Worm (Caenorhabditis elegans): ENCODE measurements around the gene popl-7.

DNA sequence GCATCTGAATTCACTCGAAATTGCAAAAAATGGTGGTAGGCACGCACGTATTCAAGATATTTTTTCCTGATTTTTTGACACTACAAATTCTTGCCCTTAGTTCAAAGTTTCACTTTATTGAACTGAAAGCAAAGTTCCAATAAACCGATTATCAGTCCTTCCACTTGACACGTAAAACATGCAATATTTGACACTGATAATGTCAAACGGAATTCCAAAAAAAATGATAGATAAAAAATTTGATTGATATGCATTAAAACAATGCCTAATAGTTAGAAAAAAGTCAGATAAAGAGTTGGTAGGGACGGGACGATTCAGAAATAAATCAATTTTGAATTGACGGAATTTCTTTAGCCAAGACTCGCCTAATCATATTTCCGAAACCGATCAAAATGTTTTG, 43.4 kb upstream of the popl-7 start:
- TF ChIP-seq elt-2 (tag; optimal IDR thresholded peaks at IDR 0.05) (peak; percentile 98), unc-39 (tag; optimal IDR thresholded peaks at IDR 0.05) (no peak), nhr-76 (tag; optimal IDR thresholded peaks at IDR 0.05) (no peak), nhr-12 (tag; optimal IDR thresholded peaks at IDR 0.05) (no peak), nfya-1 (tag; optimal IDR thresholded peaks at IDR 0.05; ENCODE audit: insufficient read depth) (no peak), ceh-16 (tag; optimal IDR thresholded peaks at IDR 0.05) (no peak), ama-1 (optimal IDR thresholded peaks at IDR 0.05) (no peak), R02D3.7 (tag; optimal IDR thresholded peaks at IDR 0.05) (no peak), jun-1 (tag; optimal IDR thresholded peaks at IDR 0.05) (peak; percentile 69), pha-4 (tag; optimal IDR thresholded peaks at IDR 0.05) (peak; percentile 49), fos-1 (tag; optimal IDR thresholded peaks at IDR 0.05) (no peak), mdl-1 (tag; optimal IDR thresholded peaks at IDR 0.05) (no peak), ztf-11 (tag; optimal IDR thresholded peaks at IDR 0.05) (no peak), nhr-28 (tag; optimal IDR thresholded peaks at IDR 0.05) (no peak)

All from whole organism, L3 larva.